Fruit fly (Drosophila melanogaster): ENCODE data around the gene Wnt6.

DNA sequence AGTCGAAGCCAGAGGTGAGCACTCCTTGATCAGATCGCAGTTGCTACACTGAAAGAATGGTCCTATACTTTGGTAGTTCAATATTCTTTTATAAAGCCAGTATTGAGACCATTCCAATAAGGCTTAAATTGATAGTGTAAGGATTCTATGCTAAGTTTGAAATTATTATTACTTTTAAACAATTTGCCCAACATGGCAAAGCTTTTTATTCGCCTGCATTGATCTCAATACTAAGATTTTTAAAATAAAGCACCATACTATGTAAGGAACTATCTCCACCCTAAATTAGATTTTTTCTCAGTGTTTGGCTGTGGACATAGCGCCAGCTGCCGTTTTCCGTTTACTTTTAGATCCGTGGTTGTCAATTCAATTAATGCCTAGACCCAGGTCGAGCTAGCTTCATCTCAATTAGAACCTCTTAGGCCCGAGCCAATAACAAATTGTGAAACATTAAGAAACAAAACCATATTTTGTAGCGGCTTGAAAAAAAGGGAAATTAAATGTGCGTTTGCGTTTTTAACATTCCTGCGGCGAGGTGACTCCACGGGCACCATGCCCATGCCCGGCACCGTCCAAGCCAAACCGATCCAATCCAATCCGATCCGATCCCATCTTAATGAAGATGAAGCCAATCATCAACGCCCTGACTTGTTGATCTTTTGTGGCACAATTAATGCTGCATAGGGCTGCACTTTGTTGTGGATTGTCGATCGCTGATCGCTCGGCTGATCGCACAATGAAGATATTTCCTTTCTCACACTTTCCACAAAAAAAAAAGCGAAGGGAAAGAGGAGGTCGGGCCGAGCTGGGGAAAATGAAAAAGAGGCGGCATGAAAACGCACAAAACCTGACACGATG is 39.8 kb upstream of the Wnt6 start:
- TF ChIP-seq psq (optimal IDR thresholded peaks at IDR 0.05): no peak
- no peak for TF ChIP-seq pan (optimal IDR thresholded peaks at IDR 0.05)
- TF ChIP-seq CG8478 (optimal IDR thresholded peaks at IDR 0.05): no peak
